Worm (Caenorhabditis elegans) whole organism, early embryonic: ENCODE results near the gene srh-223.

Source experiments
- aly-1 ChIP-seq: sonication (generic microtip); optimal IDR thresholded peaks from 2 replicates; lab custom pipeline; 2016; ENCODE audit warnings: missing genetic modification characterization, missing compliant biosample characterization
- ama-1 ChIP-seq: fragments of 150-350 bp; optimal IDR thresholded peaks from 2 replicates; lab custom pipeline; 2014
- flt-1 ChIP-seq: fragments of 200-800 bp; sonication (Bioruptor generic); IDR thresholded peaks from 2 replicates; pipeline ENCODE4 v1.3.6; 2022; ENCODE audit warnings: missing genetic modification characterization, missing compliant biosample characterization
- hmbx-1 ChIP-seq: sonication (generic microtip); optimal IDR thresholded peaks from 2 replicates; lab custom pipeline; 2016; ENCODE audit warnings: mild to moderate bottlenecking, missing genetic modification characterization, missing compliant biosample characterization
- hnd-1 ChIP-seq: sonication (generic microtip); optimal IDR thresholded peaks from 2 replicates; lab custom pipeline; 2016; ENCODE audit warnings: missing genetic modification characterization, missing compliant biosample characterization
- sea-1 ChIP-seq: fragments of 200-800 bp; sonication (Bioruptor generic); conservative IDR thresholded peaks from 2 replicates; pipeline ENCODE4 v1.3.6; 2022; ENCODE audit warnings: missing genetic modification characterization, missing compliant biosample characterization
- tbx-11 ChIP-seq: fragments of 200-800 bp; sonication (Bioruptor generic); IDR thresholded peaks from 2 replicates; pipeline ENCODE4 v1.3.6; 2022; ENCODE audit warnings: missing genetic modification characterization, missing compliant biosample characterization
- tbx-37 ChIP-seq: fragments of 200-800 bp; sonication (Bioruptor generic); conservative IDR thresholded peaks from 2 replicates; pipeline ENCODE4 v1.3.6; 2022; ENCODE audit warnings: missing genetic modification reagents, missing genetic modification characterization, missing compliant biosample characterization

- no peak for TF ChIP-seq tbx-11 (GFP tag; lab: Robert Waterston, UW)
- no peak for TF ChIP-seq ama-1
- TF ChIP-seq tbx-37, result no peak
- no peak for TF ChIP-seq hmbx-1 (tag; lab: Kevin White, UChicago)
- TF ChIP-seq sea-1 (GFP tag; lab: Robert Waterston, UW), result no peak
- TF ChIP-seq aly-1 (tag; lab: Kevin White, UChicago), result no peak
- no peak for TF ChIP-seq flt-1 (GFP tag; lab: Robert Waterston, UW)
- no peak for TF ChIP-seq hnd-1 (tag; lab: Kevin White, UChicago)
These were observed 18.2 kb upstream of the srh-223 start for ce11 chrIV:3963498-3963897.
